Worm (Caenorhabditis elegans): Measurements from ENCODE around the gene C14A4.13.

DNA sequence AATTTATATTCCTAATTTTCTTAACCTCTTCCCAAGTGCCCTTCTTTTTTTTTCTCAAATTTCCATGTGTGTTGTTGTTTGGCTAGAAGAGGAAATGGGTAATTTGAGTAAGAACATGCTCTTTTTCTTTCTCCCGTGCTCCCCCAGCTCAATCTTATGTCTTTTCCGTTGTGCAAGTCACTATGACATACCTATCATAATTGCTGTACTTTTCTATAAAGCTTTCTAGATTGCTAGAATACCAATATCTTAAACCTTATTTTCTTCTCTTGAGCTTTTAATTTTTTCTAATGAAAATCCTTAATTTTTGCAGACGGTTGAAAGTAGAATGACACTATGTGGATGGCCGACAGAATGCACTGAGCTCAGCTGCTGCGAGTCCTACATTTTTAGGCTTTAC lies 48.0 kb upstream of the C14A4.13 start, which contains the start of gene txt-13:
- TF ChIP-seq unc-62 (GFP tag; optimal IDR thresholded peaks at IDR 0.05), result no peak
- no peak for TF ChIP-seq ama-1 (optimal IDR thresholded peaks at IDR 0.05)
- TF ChIP-seq elt-2 (tag; optimal IDR thresholded peaks at IDR 0.05), result no peak
- no peak for TF ChIP-seq nhr-11 (tag; optimal IDR thresholded peaks at IDR 0.05)
- no peak for TF ChIP-seq nhr-71 (tag; optimal IDR thresholded peaks at IDR 0.05)
- no peak for TF ChIP-seq unc-130 (tag; optimal IDR thresholded peaks at IDR 0.05)
- no peak for TF ChIP-seq tlp-1 (tag; optimal IDR thresholded peaks at IDR 0.05)
- no peak for TF ChIP-seq ztf-4 (tag; optimal IDR thresholded peaks at IDR 0.05)
- no peak for TF ChIP-seq egl-27 (tag; optimal IDR thresholded peaks at IDR 0.05)
- no peak for TF ChIP-seq snpc-4 (tag; optimal IDR thresholded peaks at IDR 0.05)
- TF ChIP-seq hlh-17 (GFP tag; optimal IDR thresholded peaks at IDR 0.05; ENCODE audit: borderline replicate concordance), result no peak
- TF ChIP-seq lin-15B (tag; optimal IDR thresholded peaks at IDR 0.05), result no peak
- TF ChIP-seq skn-1 (tag; optimal IDR thresholded peaks at IDR 0.05), result no peak
- TF ChIP-seq swsn-7 (tag; optimal IDR thresholded peaks at IDR 0.05), result no peak

All from whole organism, L1 larva.